Worm (Caenorhabditis elegans) whole organism, L1 larva: ENCODE data around the gene cyp-33C12.

ENCODE experiments used
- C04F5.9 ChIP-seq: sonication (generic microtip); optimal IDR thresholded peaks from 2 replicates; lab custom pipeline; 2016; ENCODE audit warnings: missing genetic modification characterization, missing compliant biosample characterization
- C16A3.4 ChIP-seq: fragments of 150-350 bp; optimal IDR thresholded peaks from 2 replicates; lab custom pipeline; 2014; ENCODE audit warnings: missing biosample characterization, missing genetic modification characterization
- C34B4.2 ChIP-seq: sonication (generic microtip); optimal IDR thresholded peaks from 2 replicates; lab custom pipeline; 2017; ENCODE audit warnings: mild to moderate bottlenecking, missing genetic modification characterization, missing compliant biosample characterization
- F16B12.6 ChIP-seq: fragments of 150-350 bp; optimal IDR thresholded peaks from 2 replicates; lab custom pipeline; 2014; ENCODE audit warnings: missing biosample characterization, missing genetic modification characterization
- aha-1 ChIP-seq: fragments of 150-350 bp; optimal IDR thresholded peaks from 2 replicates; lab custom pipeline; 2014; ENCODE audit warnings: missing biosample characterization, missing genetic modification characterization
- alr-1 ChIP-seq: fragments of 200-800 bp; sonication (Bioruptor generic); optimal IDR thresholded peaks from 2 replicates; lab custom pipeline; 2018; ENCODE audit warnings: borderline replicate concordance, mild to moderate bottlenecking, missing genetic modification characterization, missing compliant biosample characterization
- blmp-1 ChIP-seq: fragments of 150-350 bp; optimal IDR thresholded peaks from 2 replicates; lab custom pipeline; 2014; ENCODE audit warnings: missing biosample characterization, missing genetic modification characterization
- ceh-90 ChIP-seq: sonication (generic microtip); optimal IDR thresholded peaks from 2 replicates; lab custom pipeline; 2016; ENCODE audit warnings: missing genetic modification characterization, missing compliant biosample characterization
- efl-3 ChIP-seq: fragments of 200-800 bp; sonication (Bioruptor generic); optimal IDR thresholded peaks from 2 replicates; lab custom pipeline; 2018; ENCODE audit warnings: mild to moderate bottlenecking, missing genetic modification characterization, missing compliant biosample characterization
- egl-27 ChIP-seq, 2 experiments: fragments of 150-350 bp in 1 of 2; sonication (generic microtip); optimal IDR thresholded peaks; 3 replicates each; lab custom pipeline; 2017 to 2018; ENCODE audit warnings: missing biosample characterization in 2 of 2, missing genetic modification characterization in 2 of 2, missing genetic modification reagents in 2 of 2
- elt-3 ChIP-seq, 6 experiments: fragments of 150-350 bp in 1 of 6; sonication (generic microtip); optimal IDR thresholded peaks; 2 replicates each; lab custom pipeline; 2017 to 2018; ENCODE audit warnings: missing biosample characterization in 6 of 6, missing genetic modification characterization in 6 of 6, inconsistent platforms in 1 of 6
- hlh-17 ChIP-seq: fragments of 200-800 bp; sonication (Bioruptor generic); optimal IDR thresholded peaks from 2 replicates; lab custom pipeline; 2018; ENCODE audit warnings: missing genetic modification characterization, mild to moderate bottlenecking, missing compliant biosample characterization, moderate library complexity, borderline replicate concordance
- hpl-2 ChIP-seq: fragments of 150-350 bp; optimal IDR thresholded peaks from 2 replicates; lab custom pipeline; 2014; ENCODE audit warnings: missing biosample characterization, missing genetic modification reagents, missing genetic modification characterization
- isw-1 ChIP-seq: fragments of 200-800 bp; sonication (Bioruptor generic); IDR thresholded peaks from 2 replicates; pipeline ENCODE4 v1.3.6; 2022; ENCODE audit warnings: missing genetic modification characterization, missing compliant biosample characterization
- lin-13 ChIP-seq: fragments of 150-350 bp; optimal IDR thresholded peaks from 2 replicates; lab custom pipeline; 2014; ENCODE audit warnings: missing biosample characterization, missing genetic modification reagents, missing genetic modification characterization
- lin-14 ChIP-seq: fragments of 200-800 bp; sonication (Bioruptor generic); optimal IDR thresholded peaks from 2 replicates; lab custom pipeline; 2018; ENCODE audit warnings: mild to moderate bottlenecking, missing genetic modification characterization, moderate library complexity, missing compliant biosample characterization
- lin-15B ChIP-seq: fragments of 150-350 bp; sonication (generic microtip); optimal IDR thresholded peaks from 3 replicates; lab custom pipeline; 2014; ENCODE audit warnings: missing biosample characterization, missing genetic modification characterization
- lin-35 ChIP-seq, 2 experiments: fragments of 150-350 bp; optimal IDR thresholded peaks; 2 replicates each; lab custom pipeline; 2014; ENCODE audit warnings: missing biosample characterization in 2 of 2, missing genetic modification characterization in 2 of 2, missing genetic modification reagents in 2 of 2
- lsy-2 ChIP-seq, 2 experiments: fragments of 150-350 bp; optimal IDR thresholded peaks; 2 replicates each; lab custom pipeline; 2014; ENCODE audit warnings: missing biosample characterization in 2 of 2, missing genetic modification characterization in 2 of 2
- mdl-1 ChIP-seq, 2 experiments: fragments of 150-350 bp; optimal IDR thresholded peaks; 2 replicates each; lab custom pipeline; 2014 to 2017; ENCODE audit warnings: missing biosample characterization in 2 of 2, missing genetic modification characterization in 2 of 2, inconsistent platforms in 1 of 2
- mep-1 ChIP-seq: fragments of 150-350 bp; optimal IDR thresholded peaks from 2 replicates; lab custom pipeline; 2014; ENCODE audit warnings: missing biosample characterization, missing genetic modification characterization
- nhr-12 ChIP-seq: sonication (generic microtip); optimal IDR thresholded peaks from 2 replicates; lab custom pipeline; 2017; ENCODE audit warnings: missing biosample characterization, missing genetic modification characterization
- nhr-19 ChIP-seq: fragments of 200-800 bp; sonication (Bioruptor generic); conservative IDR thresholded peaks from 2 replicates; pipeline ENCODE4 v1.3.6; 2022; ENCODE audit warnings: missing genetic modification characterization, missing compliant biosample characterization
- nhr-20 ChIP-seq: sonication (generic microtip); optimal IDR thresholded peaks from 2 replicates; lab custom pipeline; 2016; ENCODE audit warnings: mild to moderate bottlenecking, missing genetic modification characterization, missing compliant biosample characterization
- nhr-237 ChIP-seq: fragments of 150-350 bp; optimal IDR thresholded peaks from 2 replicates; lab custom pipeline; 2014; ENCODE audit warnings: missing biosample characterization, missing genetic modification characterization
- nhr-77 ChIP-seq: fragments of 150-350 bp; optimal IDR thresholded peaks from 2 replicates; lab custom pipeline; 2014; ENCODE audit warnings: missing biosample characterization, missing genetic modification characterization
- nhr-85 ChIP-seq: sonication (generic microtip); peaks from one replicate; lab custom pipeline; 2016; ENCODE audit warnings: missing genetic modification characterization, inconsistent platforms, missing compliant biosample characterization
- pag-3 ChIP-seq: sonication (generic microtip); optimal IDR thresholded peaks from 2 replicates; lab custom pipeline; 2017; ENCODE audit warnings: missing genetic modification characterization, mild to moderate bottlenecking, missing compliant biosample characterization, antibody characterized with exemption, borderline replicate concordance; ENCODE audit not compliant: insufficient read depth
- rnt-1 ChIP-seq: sonication (generic microtip); optimal IDR thresholded peaks from 2 replicates; lab custom pipeline; 2016; ENCODE audit warnings: mild to moderate bottlenecking, missing genetic modification characterization, moderate library complexity, missing compliant biosample characterization
- snpc-4 ChIP-seq: fragments of 150-350 bp; optimal IDR thresholded peaks from 2 replicates; lab custom pipeline; 2014; ENCODE audit warnings: missing biosample characterization, missing genetic modification characterization
- swsn-7 ChIP-seq: sonication (generic microtip); optimal IDR thresholded peaks from 2 replicates; lab custom pipeline; 2016; ENCODE audit warnings: missing genetic modification characterization, missing compliant biosample characterization
- tbx-2 ChIP-seq: sonication (generic microtip); optimal IDR thresholded peaks from 2 replicates; lab custom pipeline; 2016; ENCODE audit warnings: missing genetic modification characterization, missing compliant biosample characterization
- tlp-1 ChIP-seq: fragments of 150-350 bp; optimal IDR thresholded peaks from 2 replicates; lab custom pipeline; 2014; ENCODE audit warnings: missing biosample characterization, missing genetic modification characterization
- unc-130 ChIP-seq: fragments of 150-350 bp; optimal IDR thresholded peaks from 2 replicates; lab custom pipeline; 2017; ENCODE audit warnings: missing biosample characterization, missing genetic modification characterization, inconsistent platforms
- unc-62 ChIP-seq: fragments of 150-350 bp; optimal IDR thresholded peaks from 2 replicates; lab custom pipeline; 2014; ENCODE audit warnings: missing biosample characterization, missing genetic modification reagents, missing genetic modification characterization
- unc-98 ChIP-seq: fragments of 200-800 bp; sonication (Bioruptor generic); IDR thresholded peaks from 2 replicates; pipeline ENCODE4 v1.3.6; 2022; ENCODE audit warnings: missing genetic modification characterization, missing compliant biosample characterization
- vab-15 ChIP-seq: sonication (generic microtip); optimal IDR thresholded peaks from 2 replicates; lab custom pipeline; 2017; ENCODE audit warnings: missing genotype, mild to moderate bottlenecking, missing genetic modification characterization, missing compliant biosample characterization
- zag-1 ChIP-seq: fragments of 150-350 bp; optimal IDR thresholded peaks from 2 replicates; lab custom pipeline; 2014; ENCODE audit warnings: missing biosample characterization, missing genetic modification characterization
- zip-4 ChIP-seq: fragments of 200-800 bp; sonication (Bioruptor generic); optimal IDR thresholded peaks from 2 replicates; lab custom pipeline; 2018; ENCODE audit warnings: mild to moderate bottlenecking, missing genetic modification characterization, moderate library complexity, missing compliant biosample characterization
- ztf-11 ChIP-seq, 2 experiments: sonication (generic microtip); optimal IDR thresholded peaks; 2 replicates each; lab custom pipeline; 2016 to 2017; ENCODE audit warnings: missing genetic modification characterization in 2 of 2, missing biosample characterization in 1 of 2, missing compliant biosample characterization in 1 of 2
- ztf-4 ChIP-seq: fragments of 150-350 bp; optimal IDR thresholded peaks from 2 replicates; lab custom pipeline; 2014; ENCODE audit warnings: missing biosample characterization, missing genetic modification characterization

cyp-33C12 gene

ce11 chrV:2242630-2243029 lies 38.4 kb upstream of the cyp-33C12 start, which contains the start of gene cyp-33C3:
cyp-33C3 (plus strand) TSS chrV:2242778.
- peak; percentile 48 for TF ChIP-seq blmp-1 (tag; lab: Kevin White, UChicago)
- no peak for TF ChIP-seq zip-4 (GFP tag; lab: Kevin White, UChicago)
- TF ChIP-seq nhr-19 (GFP tag; lab: Robert Waterston, UW), result no peak
- TF ChIP-seq isw-1 (GFP tag; lab: Robert Waterston, UW), result no peak
- TF ChIP-seq elt-3 (tag; optimal IDR thresholded peaks at IDR 0.05; lab: Kevin White, UChicago), result peak in 1 of 6 experiments; percentile 21
- no peak for TF ChIP-seq lsy-2 (tag; optimal IDR thresholded peaks at IDR 0.05; lab: Kevin White, UChicago)
- no peak for TF ChIP-seq nhr-237 (tag; lab: Kevin White, UChicago)
- no peak for TF ChIP-seq alr-1 (tag; lab: Kevin White, UChicago)
- no peak for TF ChIP-seq efl-3
- no peak for TF ChIP-seq nhr-77
- TF ChIP-seq lin-14 (GFP tag; lab: Kevin White, UChicago), result peak; percentile 56
- no peak for TF ChIP-seq aha-1 (tag; lab: Kevin White, UChicago)
- no peak for TF ChIP-seq rnt-1
- no peak for TF ChIP-seq mdl-1 (tag; optimal IDR thresholded peaks at IDR 0.05; lab: Kevin White, UChicago)
- TF ChIP-seq swsn-7 (tag; lab: Kevin White, UChicago), result no peak
- TF ChIP-seq zag-1 (tag; lab: Kevin White, UChicago), result no peak
- TF ChIP-seq tlp-1, result no peak
- no peak for TF ChIP-seq ztf-4 (tag; lab: Kevin White, UChicago)
- TF ChIP-seq C16A3.4, result no peak
- TF ChIP-seq egl-27 (tag; optimal IDR thresholded peaks at IDR 0.05; lab: Kevin White, UChicago), result no peak
- TF ChIP-seq nhr-12 (tag; lab: Kevin White, UChicago), result no peak
- no peak for TF ChIP-seq F16B12.6 (tag; lab: Kevin White, UChicago)
- TF ChIP-seq nhr-20 (tag; lab: Kevin White, UChicago), result peak; percentile 17

ce11 chrV:2238012-2238411 lies 33.8 kb upstream of the cyp-33C12 start:
- peak in 2 of 6 experiments; percentile 5 to 74 for TF ChIP-seq elt-3 (tag; optimal IDR thresholded peaks at IDR 0.05; lab: Kevin White, UChicago)
- no peak for TF ChIP-seq mep-1
- TF ChIP-seq nhr-20 (tag; lab: Kevin White, UChicago), result peak; percentile 71
- no peak for TF ChIP-seq hpl-2 (GFP tag; lab: Kevin White, UChicago)
- TF ChIP-seq isw-1 (GFP tag; lab: Robert Waterston, UW), result no peak
- TF ChIP-seq pag-3, result no peak
- no peak for TF ChIP-seq ceh-90 (tag; lab: Kevin White, UChicago)
- no peak for TF ChIP-seq ztf-11 (tag; optimal IDR thresholded peaks at IDR 0.05; lab: Kevin White, UChicago)
- peak in 1 of 2 experiments; percentile 23 for TF ChIP-seq lin-35 (GFP tag; optimal IDR thresholded peaks at IDR 0.05; lab: Kevin White, UChicago)
- TF ChIP-seq unc-98 (GFP tag; lab: Robert Waterston, UW), result no peak
- no peak for TF ChIP-seq lin-15B (tag; lab: Kevin White, UChicago)
- no peak for TF ChIP-seq blmp-1 (tag; lab: Kevin White, UChicago)
- TF ChIP-seq tbx-2 (tag; lab: Kevin White, UChicago), result no peak
- TF ChIP-seq nhr-237 (tag; lab: Kevin White, UChicago), result no peak
- TF ChIP-seq C34B4.2 (tag; lab: Kevin White, UChicago), result no peak
- TF ChIP-seq nhr-85 (tag; lab: Kevin White, UChicago), result no peak
- no peak for TF ChIP-seq C04F5.9 (tag; lab: Kevin White, UChicago)
- no peak for TF ChIP-seq unc-130
- TF ChIP-seq nhr-77, result no peak
- no peak for TF ChIP-seq F16B12.6 (tag; lab: Kevin White, UChicago)
- no peak for TF ChIP-seq unc-62 (GFP tag; lab: Kevin White, UChicago)
- no peak for TF ChIP-seq mdl-1 (tag; optimal IDR thresholded peaks at IDR 0.05; lab: Kevin White, UChicago)
- no peak for TF ChIP-seq vab-15 (tag; lab: Kevin White, UChicago)
- no peak for TF ChIP-seq C16A3.4
- TF ChIP-seq snpc-4 (tag; lab: Kevin White, UChicago), result no peak
- TF ChIP-seq hlh-17 (GFP tag; lab: Kevin White, UChicago), result no peak
- TF ChIP-seq lin-13 (GFP tag; lab: Kevin White, UChicago), result no peak
- TF ChIP-seq, all 84 proteins: peak for 3
